Worm (Caenorhabditis elegans): ENCODE measurements around the gene D1014.6.

- no peak for TF ChIP-seq tab-1 (GFP tag; IDR thresholded peaks at IDR 0.05)
- no peak for TF ChIP-seq klf-2 (GFP tag; conservative IDR thresholded peaks at IDR 0.05)
- no peak for TF ChIP-seq ztf-29 (GFP tag; IDR thresholded peaks at IDR 0.05)
- TF ChIP-seq ref-1 (GFP tag; conservative IDR thresholded peaks at IDR 0.05): no peak
These were observed 6.4 kb upstream of the D1014.6 start for ce11 chrV:8114542-8114941.
